Fruit fly (Drosophila melanogaster): ENCODE data around the gene CG11000.
A peak's percentile ranks its signal among the peaks of the same experiment; 100 is the strongest.

Gene CG11000

DNA sequence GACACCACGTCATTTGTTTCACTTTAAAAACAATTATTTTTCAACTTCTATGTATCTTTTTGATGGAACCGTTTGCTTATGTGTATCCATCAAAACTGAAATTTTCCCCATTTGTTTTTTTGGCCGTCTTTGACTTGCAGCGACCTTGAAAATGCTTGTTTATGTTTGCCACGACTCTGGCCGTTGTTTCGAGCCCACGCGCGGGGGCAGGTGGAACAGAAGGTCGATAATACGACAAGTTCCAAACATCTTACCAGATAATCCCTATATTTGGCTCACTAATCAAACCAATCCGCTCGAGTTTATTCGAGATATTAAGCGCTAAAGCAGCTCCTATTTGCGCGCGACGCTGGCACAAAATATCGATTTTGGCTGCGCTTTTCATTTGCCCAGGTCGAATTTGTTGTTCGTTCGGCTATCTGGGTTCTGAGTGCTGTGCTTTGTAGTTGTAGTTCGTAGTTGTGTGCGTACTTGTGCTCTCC, 58.6 kb downstream of the CG11000 start:
- no peak for TF ChIP-seq noc (tag; optimal IDR thresholded peaks at IDR 0.05)

DNA sequence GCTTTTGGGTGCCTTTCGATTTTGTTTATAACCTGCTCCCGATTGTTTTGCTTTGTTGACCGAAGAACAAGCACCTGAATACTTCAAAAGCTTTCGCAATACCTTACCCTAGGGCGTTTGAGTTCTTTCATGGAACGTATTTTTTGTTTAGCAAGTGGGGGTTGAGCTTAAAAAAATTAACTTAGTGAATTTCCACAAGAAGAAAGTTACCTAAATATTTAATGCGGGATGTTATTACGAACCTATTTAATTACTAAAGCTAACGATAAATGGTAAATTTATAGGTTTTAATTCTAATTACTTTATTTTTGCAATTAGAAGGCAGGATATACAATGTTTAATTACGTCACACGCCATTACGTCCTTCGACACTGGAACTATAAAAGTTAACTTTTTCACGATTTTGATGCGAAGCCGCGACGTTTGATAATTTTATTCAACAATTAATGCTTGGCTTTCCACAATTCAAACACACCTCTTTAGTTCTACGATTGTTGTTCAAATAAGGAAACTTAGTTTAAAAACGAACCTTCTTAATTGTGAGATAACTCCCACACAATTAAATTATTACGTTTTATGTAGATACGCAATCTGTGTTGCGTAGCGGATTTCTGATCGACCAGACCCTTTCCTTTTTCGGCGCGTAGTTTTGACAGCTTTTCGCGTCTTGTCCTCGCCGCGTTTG, 59.2 kb downstream of the CG11000 start:
- TF ChIP-seq noc (tag; optimal IDR thresholded peaks at IDR 0.05), result peak; percentile 56

DNA sequence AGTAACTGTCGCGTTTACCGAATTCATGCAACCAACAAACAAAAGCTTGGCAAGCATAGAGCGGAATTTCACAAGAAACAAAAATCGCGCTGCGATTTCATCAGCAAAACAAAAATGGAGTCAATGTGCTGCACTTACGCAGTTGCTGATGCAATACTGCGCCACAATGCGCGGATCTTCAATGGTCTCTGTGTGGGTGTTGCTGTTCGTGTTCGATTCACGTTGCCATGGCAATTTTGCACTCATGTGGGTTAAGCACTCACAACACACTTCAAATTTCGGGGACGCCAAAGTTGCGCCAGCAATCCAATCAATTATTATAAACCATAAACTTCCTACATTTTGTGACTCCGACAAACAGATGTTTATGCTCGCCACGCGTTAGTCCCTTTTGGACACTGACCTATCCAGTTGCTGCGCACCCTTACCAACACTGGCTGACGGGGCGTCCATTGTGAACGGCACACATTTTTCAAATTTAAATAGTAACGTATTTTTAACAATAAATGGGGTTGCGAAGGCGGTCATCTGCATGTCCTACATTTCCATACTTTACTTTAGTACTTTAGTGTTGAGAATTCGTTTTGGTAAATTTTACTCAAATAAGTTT, 60.0 kb downstream of the CG11000 start, which contains the start of gene CG2017:
Gene CG2017 (minus strand): TSS at position 374 of the 610 bp plus-strand sequence.
- TF ChIP-seq noc (tag; optimal IDR thresholded peaks at IDR 0.05), result no peak

Measured in whole organism, larva.